Worm (Caenorhabditis elegans): ENCODE measurements around the gene R144.3.

Gene R144.3

DNA sequence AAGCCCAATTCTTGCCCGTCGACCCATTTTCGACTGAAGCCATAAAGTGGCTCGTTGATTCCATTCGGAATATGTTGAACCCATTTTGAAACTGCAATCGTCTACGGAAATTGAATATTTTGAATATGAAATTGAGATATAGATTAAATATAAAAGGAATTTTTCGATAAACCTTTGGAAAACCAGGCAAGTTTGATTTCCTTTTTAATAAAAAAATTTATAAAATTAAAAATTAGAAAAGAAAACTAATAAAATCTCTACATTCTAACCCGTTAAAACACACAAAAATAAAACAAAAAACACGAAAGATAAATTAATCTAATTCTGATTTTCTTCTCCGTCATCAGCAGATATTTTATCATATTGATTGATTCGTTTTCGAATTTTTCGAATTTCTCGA lies 14.9 kb upstream of the R144.3 start, which contains the start of gene R144.12:
Gene R144.12, minus strand, starts transcription at position 101 of the 400 bp plus-strand sequence.
- TF ChIP-seq fkh-2 (tag; optimal IDR thresholded peaks at IDR 0.05) (no peak), nhr-77 (tag; optimal IDR thresholded peaks at IDR 0.05) (no peak), ceh-28 (tag; optimal IDR thresholded peaks at IDR 0.05) (no peak), nhr-28 (tag; optimal IDR thresholded peaks at IDR 0.05) (no peak), zag-1 (tag; optimal IDR thresholded peaks at IDR 0.05) (no peak), ztf-4 (tag; optimal IDR thresholded peaks at IDR 0.05) (no peak), fos-1 (tag; optimal IDR thresholded peaks at IDR 0.05) (no peak), ceh-9 (tag; optimal IDR thresholded peaks at IDR 0.05) (no peak), tbx-2 (tag; optimal IDR thresholded peaks at IDR 0.05) (no peak), nhr-67 (tag; optimal IDR thresholded peaks at IDR 0.05) (no peak), elt-3 (tag; optimal IDR thresholded peaks at IDR 0.05) (no peak), ZK546.5 (tag; optimal IDR thresholded peaks at IDR 0.05) (no peak), nhr-11 (tag; optimal IDR thresholded peaks at IDR 0.05) (no peak), fkh-10 (GFP tag; optimal IDR thresholded peaks at IDR 0.05) (no peak), unc-39 (tag; optimal IDR thresholded peaks at IDR 0.05) (no peak), daf-12 (tag; optimal IDR thresholded peaks at IDR 0.05) (no peak), ztf-11 (tag; optimal IDR thresholded peaks at IDR 0.05) (no peak), sea-2 (GFP tag; optimal IDR thresholded peaks at IDR 0.05) (no peak)

DNA sequence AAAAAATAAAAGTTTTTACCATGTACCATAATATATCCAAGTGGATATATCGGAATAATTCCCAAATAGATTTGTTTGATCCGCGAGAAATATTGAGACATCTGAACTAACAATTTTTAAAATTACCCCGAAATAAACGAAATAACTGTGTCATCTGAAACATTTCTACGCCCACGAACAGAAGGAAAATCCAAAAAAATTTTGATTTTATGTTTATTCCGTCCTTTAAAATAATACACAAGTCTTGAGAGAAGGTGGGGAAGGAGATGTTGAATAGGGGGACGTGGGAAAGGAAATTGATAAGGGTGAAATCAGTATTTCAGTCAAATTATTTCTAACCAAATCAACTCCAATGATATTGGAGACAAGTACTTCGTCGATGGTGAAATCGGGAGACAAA lies 13.1 kb upstream of the R144.3 start, which contains the start of gene R144.11:
Gene R144.11, minus strand, starts transcription at position 101 of the 400 bp plus-strand sequence.
- no peak for TF ChIP-seq tbx-2 (tag; optimal IDR thresholded peaks at IDR 0.05)
- TF ChIP-seq nfya-1 (tag; optimal IDR thresholded peaks at IDR 0.05; ENCODE audit: insufficient read depth) = no peak
- TF ChIP-seq egl-27 (tag; optimal IDR thresholded peaks at IDR 0.05) = no peak
- no peak for TF ChIP-seq nhr-237 (tag; optimal IDR thresholded peaks at IDR 0.05)
- no peak for TF ChIP-seq lsy-12 (tag; optimal IDR thresholded peaks at IDR 0.05)
- TF ChIP-seq unc-62 (GFP tag; optimal IDR thresholded peaks at IDR 0.05) = no peak
- TF ChIP-seq eor-1 (tag; optimal IDR thresholded peaks at IDR 0.05) = no peak
- TF ChIP-seq elt-2 (tag; optimal IDR thresholded peaks at IDR 0.05) = no peak
- no peak for TF ChIP-seq nhr-76 (tag; optimal IDR thresholded peaks at IDR 0.05)
- no peak for TF ChIP-seq nhr-43 (tag; optimal IDR thresholded peaks at IDR 0.05; ENCODE audit: poor library complexity, severe bottlenecking)
- no peak for TF ChIP-seq snpc-4 (tag; optimal IDR thresholded peaks at IDR 0.05)
- TF ChIP-seq elt-3 (tag; optimal IDR thresholded peaks at IDR 0.05) = no peak
- no peak for TF ChIP-seq mdl-1 (tag; optimal IDR thresholded peaks at IDR 0.05)
- no peak for TF ChIP-seq nhr-11 (tag; optimal IDR thresholded peaks at IDR 0.05)
- TF ChIP-seq pha-4 (tag; optimal IDR thresholded peaks at IDR 0.05) = no peak
- no peak for TF ChIP-seq zag-1 (tag; optimal IDR thresholded peaks at IDR 0.05)

DNA sequence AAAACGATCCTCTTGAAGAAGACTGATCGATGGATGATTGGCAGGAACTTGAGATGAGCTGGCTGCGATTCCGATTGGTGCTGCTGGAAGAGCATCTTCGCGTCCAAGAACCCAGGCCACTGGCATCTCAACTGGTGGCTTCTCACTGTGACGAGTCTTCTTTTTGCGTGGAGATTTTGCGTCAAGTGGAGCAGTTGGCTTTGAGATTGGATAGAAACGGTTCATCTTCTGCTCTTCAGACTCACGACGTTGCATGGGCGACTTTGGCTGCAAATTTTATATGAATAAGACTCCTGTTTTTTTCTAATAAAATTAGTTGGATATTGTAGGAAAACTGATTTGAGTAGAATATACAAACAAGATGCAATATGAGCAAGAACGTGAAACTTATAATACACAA lies 11.1 kb upstream of the R144.3 start:
- TF ChIP-seq elt-1 (tag; optimal IDR thresholded peaks at IDR 0.05) (no peak), elt-2 (tag; optimal IDR thresholded peaks at IDR 0.05) (no peak), ztf-11 (tag; optimal IDR thresholded peaks at IDR 0.05) (no peak), hmg-11 (tag; optimal IDR thresholded peaks at IDR 0.05) (no peak), pha-4 (tag; optimal IDR thresholded peaks at IDR 0.05) (no peak), lin-39 (tag; optimal IDR thresholded peaks at IDR 0.05) (no peak)

ce11 chrIII:5012460-5012859 lies 9.3 kb upstream of the R144.3 start:
- TF ChIP-seq fos-1 (tag; optimal IDR thresholded peaks at IDR 0.05) (no peak), mdl-1 (tag; optimal IDR thresholded peaks at IDR 0.05) (no peak), nhr-11 (tag; optimal IDR thresholded peaks at IDR 0.05) (no peak), unc-39 (tag; optimal IDR thresholded peaks at IDR 0.05) (no peak)

- TF ChIP-seq mml-1 (tag; optimal IDR thresholded peaks at IDR 0.05) (no peak), ceh-82 (tag; optimal IDR thresholded peaks at IDR 0.05) (no peak), nhr-77 (tag; optimal IDR thresholded peaks at IDR 0.05) (no peak), elt-3 (tag; optimal IDR thresholded peaks at IDR 0.05) (no peak), nfya-1 (tag; optimal IDR thresholded peaks at IDR 0.05; ENCODE audit: insufficient read depth) (peak; percentile 91), ceh-9 (tag; optimal IDR thresholded peaks at IDR 0.05) (no peak), sea-2 (GFP tag; optimal IDR thresholded peaks at IDR 0.05) (no peak), ama-1 (optimal IDR thresholded peaks at IDR 0.05) (peak; percentile 44), nhr-12 (tag; optimal IDR thresholded peaks at IDR 0.05) (no peak), jun-1 (tag; optimal IDR thresholded peaks at IDR 0.05) (peak; percentile 90), nhr-76 (tag; optimal IDR thresholded peaks at IDR 0.05) (no peak), nhr-67 (tag; optimal IDR thresholded peaks at IDR 0.05) (no peak), ztf-4 (tag; optimal IDR thresholded peaks at IDR 0.05) (peak; percentile 66), fkh-2 (tag; optimal IDR thresholded peaks at IDR 0.05) (no peak), unc-62 (GFP tag; optimal IDR thresholded peaks at IDR 0.05) (peak; percentile 51), skn-1 (tag; optimal IDR thresholded peaks at IDR 0.05) (peak; percentile 38), ceh-16 (tag; optimal IDR thresholded peaks at IDR 0.05) (peak; percentile 12), nhr-11 (tag; optimal IDR thresholded peaks at IDR 0.05) (peak; percentile 89), lin-39 (tag; optimal IDR thresholded peaks at IDR 0.05) (peak; percentile 95), nhr-237 (tag; optimal IDR thresholded peaks at IDR 0.05) (no peak), R02D3.7 (tag; optimal IDR thresholded peaks at IDR 0.05) (peak; percentile 55), ztf-11 (tag; optimal IDR thresholded peaks at IDR 0.05) (no peak), ceh-28 (tag; optimal IDR thresholded peaks at IDR 0.05) (peak; percentile 75), mdl-1 (tag; optimal IDR thresholded peaks at IDR 0.05) (peak; percentile 41), tbx-2 (tag; optimal IDR thresholded peaks at IDR 0.05) (peak; percentile 76), snpc-4 (tag; optimal IDR thresholded peaks at IDR 0.05) (peak; percentile 74), eor-1 (tag; optimal IDR thresholded peaks at IDR 0.05) (no peak), nhr-23 (tag; optimal IDR thresholded peaks at IDR 0.05) (peak; percentile 83), hmg-11 (tag; optimal IDR thresholded peaks at IDR 0.05) (peak; percentile 93)
Observed at ce11 chrIII:5013915-5014346, 7.9 kb upstream of the R144.3 start.
